Worm (Caenorhabditis elegans) whole organism, L2 larva: ENCODE measurements around the gene Y37D8A.25.

Experiments used
- ZK546.5 ChIP-seq: sonication (generic microtip); optimal IDR thresholded peaks from 2 replicates; lab custom pipeline; 2017; ENCODE audit warnings: missing biosample characterization, missing genetic modification characterization
- ceh-16 ChIP-seq: fragments of 150-350 bp; optimal IDR thresholded peaks from 2 replicates; lab custom pipeline; 2014; ENCODE audit warnings: missing biosample characterization, missing genetic modification characterization
- egl-27 ChIP-seq: sonication (generic microtip); optimal IDR thresholded peaks from 3 replicates; lab custom pipeline; 2017; ENCODE audit warnings: missing biosample characterization, missing genetic modification reagents, missing genetic modification characterization
- fos-1 ChIP-seq: fragments of 150-350 bp; optimal IDR thresholded peaks from 2 replicates; lab custom pipeline; 2014; ENCODE audit warnings: missing biosample characterization, missing genetic modification characterization
- lin-11 ChIP-seq: fragments of 150-350 bp; sonication (generic microtip); optimal IDR thresholded peaks from 2 replicates; lab custom pipeline; 2014; ENCODE audit warnings: missing biosample characterization, missing genetic modification characterization, inconsistent platforms, mixed read lengths
- lsy-2 ChIP-seq, 2 experiments: fragments of 150-350 bp in 1 of 2; sonication (generic microtip) in 1 of 2; optimal IDR thresholded peaks; 2 replicates each; lab custom pipeline; 2014 to 2017; ENCODE audit warnings: missing biosample characterization in 2 of 2, missing genetic modification characterization in 2 of 2
- mbf-1 ChIP-seq: sonication (generic microtip); optimal IDR thresholded peaks from 2 replicates; lab custom pipeline; 2017; ENCODE audit warnings: missing biosample characterization, missing genetic modification characterization
- nhr-11 ChIP-seq: fragments of 150-350 bp; optimal IDR thresholded peaks from 2 replicates; lab custom pipeline; 2014; ENCODE audit warnings: missing biosample characterization, missing genetic modification characterization
- skn-1 ChIP-seq: sonication (generic microtip); optimal IDR thresholded peaks from 2 replicates; lab custom pipeline; 2017; ENCODE audit warnings: missing biosample characterization, missing genetic modification characterization
- snpc-4 ChIP-seq: fragments of 150-350 bp; optimal IDR thresholded peaks from 2 replicates; lab custom pipeline; 2014; ENCODE audit warnings: missing biosample characterization, missing genetic modification characterization
- unc-62 ChIP-seq: fragments of 150-350 bp; optimal IDR thresholded peaks from 2 replicates; lab custom pipeline; 2014; ENCODE audit warnings: missing biosample characterization, missing genetic modification reagents, missing genetic modification characterization
- ztf-11 ChIP-seq: sonication (generic microtip); optimal IDR thresholded peaks from 2 replicates; lab custom pipeline; 2017; ENCODE audit warnings: missing biosample characterization, missing genetic modification characterization

DNA sequence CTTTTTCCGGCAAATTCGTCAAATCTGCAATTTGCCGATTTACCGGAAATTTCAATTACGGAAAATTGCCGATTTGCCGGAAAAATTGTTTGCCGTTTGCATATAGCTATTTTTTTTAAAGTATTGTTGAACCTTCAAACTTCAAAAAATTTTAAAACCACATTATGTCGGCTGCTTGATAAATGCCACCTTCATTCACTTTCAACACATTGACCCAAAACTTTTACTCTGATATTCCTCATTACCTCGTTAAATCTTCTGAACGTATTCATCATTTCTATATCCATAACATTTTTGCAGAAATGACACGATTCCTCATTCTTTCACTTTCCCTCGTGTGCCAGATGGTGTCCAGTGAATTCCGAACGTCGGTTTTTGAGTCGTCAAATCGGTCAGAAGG lies 9.0 kb upstream of the Y37D8A.25 start, which contains the start of gene Y37D8A.3:
- TF ChIP-seq ZK546.5 (tag; lab: Kevin White, UChicago) (no peak), egl-27 (no peak), mbf-1 (tag; lab: Kevin White, UChicago) (no peak), ceh-16 (tag; lab: Kevin White, UChicago) (no peak), lsy-2 (tag; optimal IDR thresholded peaks at IDR 0.05; lab: Kevin White, UChicago) (no peak), ztf-11 (tag; lab: Kevin White, UChicago) (no peak), lin-11 (no peak), skn-1 (tag; lab: Kevin White, UChicago) (no peak), fos-1 (no peak), unc-62 (GFP tag; lab: Kevin White, UChicago) (no peak), snpc-4 (tag; lab: Kevin White, UChicago) (no peak), nhr-11 (tag; lab: Kevin White, UChicago) (no peak)
